Fruit fly (Drosophila melanogaster) whole organism, embryonic: ENCODE data around the gene ich.

Experiments used
- Atf3 ChIP-seq: fragments of 200-800 bp; sonication (Bioruptor generic); optimal IDR thresholded peaks from 3 replicates; lab custom pipeline; 2016; ENCODE audit warnings: missing biosample characterization, missing genetic modification characterization
- CG10462 ChIP-seq: fragments of 200-800 bp; sonication (Bioruptor generic); optimal IDR thresholded peaks from 2 replicates; lab custom pipeline; 2016; ENCODE audit warnings: missing biosample characterization, missing genetic modification characterization
- CG14441 ChIP-seq: fragments of 200-800 bp; sonication (Bioruptor generic); IDR thresholded peaks from 2 replicates; pipeline ENCODE4 v1.3.6; 2022; ENCODE audit warnings: missing biosample characterization, missing genetic modification characterization
- CG15011 ChIP-seq: fragments of 200-800 bp; sonication (Bioruptor generic); optimal IDR thresholded peaks from 3 replicates; lab custom pipeline; 2018; ENCODE audit warnings: missing biosample characterization, mild to moderate bottlenecking, missing genetic modification characterization
- CG15073 ChIP-seq: fragments of 200-800 bp; sonication (Bioruptor generic); optimal IDR thresholded peaks from 2 replicates; lab custom pipeline; 2016; ENCODE audit warnings: missing biosample characterization, missing genetic modification characterization
- CG1602 ChIP-seq: fragments of 200-800 bp; sonication (Bioruptor generic); optimal IDR thresholded peaks from 3 replicates; lab custom pipeline; 2016; ENCODE audit warnings: missing biosample characterization, missing genetic modification characterization
- CG1647 ChIP-seq: fragments of 200-800 bp; sonication (Bioruptor generic); optimal IDR thresholded peaks from 3 replicates; lab custom pipeline; 2016; ENCODE audit warnings: missing biosample characterization, missing genetic modification characterization
- CG18599 ChIP-seq: fragments of 200-800 bp; sonication (Bioruptor generic); optimal IDR thresholded peaks from 3 replicates; lab custom pipeline; 2017; ENCODE audit warnings: missing biosample characterization, missing genetic modification characterization, mild to moderate bottlenecking, moderate library complexity, missing genetic modification reagents
- CG2202 ChIP-seq: fragments of 200-800 bp; sonication (Bioruptor generic); optimal IDR thresholded peaks from 2 replicates; lab custom pipeline; 2018; ENCODE audit warnings: missing biosample characterization, mild to moderate bottlenecking, missing genetic modification characterization
- CG31388 ChIP-seq: fragments of 200-800 bp; sonication (Bioruptor generic); optimal IDR thresholded peaks from 2 replicates; lab custom pipeline; 2016; ENCODE audit warnings: missing biosample characterization, missing genetic modification characterization
- CG3163 ChIP-seq: fragments of 200-800 bp; sonication (Bioruptor generic); optimal IDR thresholded peaks from 3 replicates; lab custom pipeline; 2016; ENCODE audit warnings: missing biosample characterization, missing genetic modification characterization
- CG32532 ChIP-seq: fragments of 200-800 bp; sonication (Bioruptor generic); IDR thresholded peaks from 2 replicates; pipeline ENCODE4 v1.3.6; 2022; ENCODE audit warnings: missing biosample characterization, missing genetic modification characterization
- CG3838 ChIP-seq: fragments of 200-800 bp; sonication (Bioruptor generic); optimal IDR thresholded peaks from 3 replicates; lab custom pipeline; 2016; ENCODE audit warnings: missing biosample characterization, missing genetic modification characterization
- CG4707 ChIP-seq: fragments of 200-800 bp; sonication (Bioruptor generic); optimal IDR thresholded peaks from 2 replicates; lab custom pipeline; 2018; ENCODE audit warnings: missing biosample characterization, mild to moderate bottlenecking, missing genetic modification characterization, moderate library complexity
- CG6765 ChIP-seq: fragments of 200-800 bp; sonication (Bioruptor generic); optimal IDR thresholded peaks from 3 replicates; lab custom pipeline; 2017; ENCODE audit warnings: missing biosample characterization, mild to moderate bottlenecking, missing genetic modification characterization
- CG8281 ChIP-seq: fragments of 200-800 bp; sonication (Bioruptor generic); optimal IDR thresholded peaks from 2 replicates; lab custom pipeline; 2018; ENCODE audit warnings: missing biosample characterization, mild to moderate bottlenecking, missing genetic modification characterization, moderate library complexity
- CG8924 ChIP-seq: fragments of 200-800 bp; optimal IDR thresholded peaks from 3 replicates; lab custom pipeline; 2019; ENCODE audit warnings: missing biosample characterization, mild to moderate bottlenecking, missing genetic modification characterization, moderate library complexity
- CTCF ChIP-seq: fragments of 200-800 bp; sonication (Bioruptor generic); optimal IDR thresholded peaks from 2 replicates; lab custom pipeline; 2017; ENCODE audit warnings: missing biosample characterization, mild to moderate bottlenecking, missing genetic modification characterization, moderate library complexity
- CoRest ChIP-seq: fragments of 200-800 bp; sonication (Bioruptor generic); optimal IDR thresholded peaks from 3 replicates; lab custom pipeline; 2018; ENCODE audit warnings: missing biosample characterization, mild to moderate bottlenecking, missing genetic modification characterization, moderate library complexity
- Dip3 ChIP-seq: fragments of 200-800 bp; sonication (Bioruptor generic); optimal IDR thresholded peaks from 3 replicates; lab custom pipeline; 2016; ENCODE audit warnings: missing biosample characterization, missing genetic modification characterization
- Drgx ChIP-seq: fragments of 200-800 bp; sonication (Bioruptor generic); IDR thresholded peaks from 2 replicates; pipeline ENCODE4 v1.3.6; 2022; ENCODE audit warnings: missing biosample characterization, missing genetic modification characterization
- Fer1 ChIP-seq: fragments of 200-800 bp; sonication (Bioruptor generic); optimal IDR thresholded peaks from 2 replicates; lab custom pipeline; 2017; ENCODE audit warnings: missing biosample characterization, mild to moderate bottlenecking, missing genetic modification characterization
- Fer3 ChIP-seq: fragments of 200-800 bp; sonication (Bioruptor generic); optimal IDR thresholded peaks from 2 replicates; lab custom pipeline; 2018; ENCODE audit warnings: missing biosample characterization, mild to moderate bottlenecking, missing genetic modification characterization, moderate library complexity
- Hsf ChIP-seq: fragments of 200-800 bp; sonication (Bioruptor generic); optimal IDR thresholded peaks from 3 replicates; lab custom pipeline; 2016; ENCODE audit warnings: missing biosample characterization, missing genetic modification characterization
- Nf-YA ChIP-seq: fragments of 200-800 bp; sonication (Bioruptor generic); IDR thresholded peaks from 2 replicates; pipeline ENCODE4 v1.3.6; 2022; ENCODE audit warnings: missing biosample characterization, missing genetic modification characterization
- Pdp1 ChIP-seq, 2 experiments: fragments of 200-800 bp; sonication (Bioruptor generic); optimal IDR thresholded peaks; 3 replicates each; lab custom pipeline; 2016; ENCODE audit warnings: missing biosample characterization in 2 of 2, missing genetic modification characterization in 2 of 2, mild to moderate bottlenecking in 1 of 2, moderate library complexity in 1 of 2
- Taf1 ChIP-seq: fragments of 200-800 bp; sonication (Bioruptor generic); IDR thresholded peaks from 2 replicates; pipeline ENCODE4 v1.3.6; 2022; ENCODE audit warnings: missing biosample characterization, missing genetic modification characterization
- Xrp1 ChIP-seq: fragments of 200-800 bp; sonication (Bioruptor generic); IDR thresholded peaks from 2 replicates; pipeline ENCODE4 v1.3.6; 2022; ENCODE audit warnings: missing biosample characterization, missing genetic modification characterization
- az2 ChIP-seq: fragments of 200-800 bp; sonication (Bioruptor generic); optimal IDR thresholded peaks from 3 replicates; lab custom pipeline; 2016; ENCODE audit warnings: missing biosample characterization, missing genetic modification characterization
- bigmax ChIP-seq: fragments of 200-800 bp; sonication (Bioruptor generic); optimal IDR thresholded peaks from 2 replicates; lab custom pipeline; 2018; ENCODE audit warnings: missing biosample characterization, mild to moderate bottlenecking, missing genetic modification characterization
- cg ChIP-seq: fragments of 200-800 bp; sonication (Bioruptor generic); optimal IDR thresholded peaks from 3 replicates; lab custom pipeline; 2019; ENCODE audit warnings: missing biosample characterization, mild to moderate bottlenecking, missing genetic modification characterization, moderate library complexity
- emc ChIP-seq: fragments of 200-800 bp; sonication (Bioruptor generic); optimal IDR thresholded peaks from 2 replicates; lab custom pipeline; 2016; ENCODE audit warnings: missing biosample characterization, missing genetic modification characterization
- fd96Cb ChIP-seq: fragments of 200-800 bp; sonication (Bioruptor generic); optimal IDR thresholded peaks from 2 replicates; lab custom pipeline; 2018; ENCODE audit warnings: missing biosample characterization, mild to moderate bottlenecking, missing genetic modification characterization, moderate library complexity
- gcm ChIP-seq: fragments of 200-800 bp; sonication (Bioruptor generic); optimal IDR thresholded peaks from 2 replicates; lab custom pipeline; 2019; ENCODE audit warnings: missing biosample characterization, mild to moderate bottlenecking, missing genetic modification characterization, moderate library complexity
- gem ChIP-seq: fragments of 200-800 bp; sonication (Bioruptor generic); optimal IDR thresholded peaks from 2 replicates; lab custom pipeline; 2019; ENCODE audit warnings: missing biosample characterization, mild to moderate bottlenecking, missing genetic modification characterization, moderate library complexity
- gro ChIP-seq: fragments of 200-800 bp; sonication (Bioruptor generic); optimal IDR thresholded peaks from 2 replicates; lab custom pipeline; 2016; ENCODE audit warnings: missing biosample characterization, missing genetic modification characterization
- hb ChIP-seq: fragments of 200-800 bp; sonication (Bioruptor generic); IDR thresholded peaks from 3 replicates; pipeline ENCODE4 v1.3.6; 2022; ENCODE audit warnings: missing biosample characterization, missing genetic modification characterization; ENCODE audit not compliant: partially characterized antibody
- hbn ChIP-seq: fragments of 200-800 bp; sonication (Bioruptor generic); IDR thresholded peaks from 2 replicates; pipeline ENCODE4 v1.3.6; 2022; ENCODE audit warnings: missing biosample characterization, missing genetic modification characterization; ENCODE audit not compliant: partially characterized antibody
- nerfin-1 ChIP-seq: fragments of 200-800 bp; sonication (Bioruptor generic); optimal IDR thresholded peaks from 3 replicates; lab custom pipeline; 2019; ENCODE audit warnings: missing biosample characterization, mild to moderate bottlenecking, missing genetic modification characterization, moderate library complexity
- nerfin-2 ChIP-seq: fragments of 200-800 bp; sonication (Bioruptor generic); IDR thresholded peaks from 2 replicates; pipeline ENCODE4 v1.3.6; 2022; ENCODE audit warnings: missing biosample characterization, missing genetic modification characterization; ENCODE audit not compliant: partially characterized antibody
- odd ChIP-seq: fragments of 200-800 bp; sonication (Bioruptor generic); optimal IDR thresholded peaks from 2 replicates; lab custom pipeline; 2017; ENCODE audit warnings: missing biosample characterization, mild to moderate bottlenecking, missing genetic modification characterization
- peb ChIP-seq: fragments of 200-800 bp; sonication (Bioruptor generic); IDR thresholded peaks from 2 replicates; pipeline ENCODE4 v1.3.6; 2022; ENCODE audit warnings: missing biosample characterization, missing genetic modification characterization
- pros ChIP-seq: fragments of 200-800 bp; sonication (Bioruptor generic); optimal IDR thresholded peaks from 3 replicates; lab custom pipeline; 2019; ENCODE audit warnings: missing biosample characterization, mild to moderate bottlenecking, missing genetic modification characterization, moderate library complexity
- ro ChIP-seq: fragments of 200-800 bp; sonication (Bioruptor generic); IDR thresholded peaks from 2 replicates; pipeline ENCODE4 v1.3.6; 2022; ENCODE audit warnings: missing biosample characterization, missing genetic modification characterization
- sna ChIP-seq: fragments of 200-800 bp; sonication (Bioruptor generic); IDR thresholded peaks from 2 replicates; pipeline ENCODE4 v1.3.6; 2022; ENCODE audit warnings: missing biosample characterization, missing genetic modification characterization; ENCODE audit not compliant: partially characterized antibody
- sob ChIP-seq: fragments of 200-800 bp; sonication (Bioruptor generic); IDR thresholded peaks from 2 replicates; pipeline ENCODE4 v1.3.6; 2022; ENCODE audit warnings: missing biosample characterization, missing genetic modification characterization
- stwl ChIP-seq: fragments of 200-800 bp; sonication (Bioruptor generic); optimal IDR thresholded peaks from 3 replicates; lab custom pipeline; 2018; ENCODE audit warnings: missing biosample characterization, mild to moderate bottlenecking, missing genetic modification characterization, moderate library complexity
- tin ChIP-seq: fragments of 200-800 bp; sonication (Bioruptor generic); optimal IDR thresholded peaks from 3 replicates; lab custom pipeline; 2016; ENCODE audit warnings: missing biosample characterization, missing genetic modification characterization
- unpg ChIP-seq: fragments of 200-800 bp; sonication (Bioruptor generic); optimal IDR thresholded peaks from 3 replicates; lab custom pipeline; 2018; ENCODE audit warnings: missing biosample characterization, mild to moderate bottlenecking, missing genetic modification characterization, moderate library complexity

Gene ich

DNA sequence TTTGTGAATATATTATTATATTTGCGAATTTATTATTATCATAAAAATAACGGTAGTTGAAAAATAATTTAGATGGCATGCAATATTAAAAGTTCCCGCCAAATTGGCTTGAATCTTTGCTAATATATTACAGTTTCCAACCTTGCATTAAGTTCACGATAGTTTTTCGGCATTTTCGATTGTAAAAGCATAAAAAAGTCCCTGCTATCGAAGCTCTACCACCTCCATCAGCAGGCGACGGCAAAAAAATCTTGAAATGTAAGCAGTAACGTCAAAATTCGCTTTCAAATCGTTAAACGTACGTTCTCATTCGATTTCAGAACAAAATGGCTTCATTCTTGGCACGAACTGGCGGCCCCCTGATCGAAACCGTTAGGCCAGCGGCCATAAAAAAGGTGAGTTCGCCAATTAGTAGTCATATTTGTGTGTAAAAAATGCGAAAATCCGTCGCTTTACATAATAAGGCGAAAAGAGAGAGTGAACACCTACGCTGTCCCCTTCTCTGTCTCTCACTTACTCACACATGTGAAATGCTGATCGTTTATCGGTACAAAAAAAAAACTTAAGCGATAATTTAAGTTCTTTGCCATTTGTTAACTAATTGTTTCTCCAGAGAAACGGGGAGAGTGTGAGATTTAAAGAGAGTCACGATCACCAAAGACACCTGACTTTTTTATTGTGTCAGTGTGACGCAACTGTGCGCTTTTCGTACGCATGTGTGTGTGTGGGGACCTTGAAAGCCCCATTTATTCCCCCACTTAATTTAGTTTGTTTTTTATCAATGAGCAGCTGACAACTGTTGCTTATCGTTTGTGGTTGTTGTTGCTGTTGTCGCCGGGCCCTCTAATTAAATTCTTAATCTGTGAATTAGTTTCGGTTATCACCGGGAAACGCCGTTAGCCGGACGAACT, 24.1 kb downstream of the ich start, which contains the start of gene ScsbetaA (continued):
- no peak for TF ChIP-seq CG14441 (GFP tag; lab: Robert Waterston, UW)
- TF ChIP-seq CG1602 (GFP tag; lab: Kevin White, UChicago) = no peak
- no peak for TF ChIP-seq az2 (GFP tag; lab: Kevin White, UChicago)
- peak; percentile 57; the same call in 1 of the 2 replicates for TF ChIP-seq nerfin-2 (GFP tag; lab: Robert Waterston, UW)
- no peak for TF ChIP-seq gem (tag; lab: Kevin White, UChicago)
- TF ChIP-seq CG4707 (GFP tag; lab: Kevin White, UChicago) = no peak
- TF ChIP-seq Atf3 (GFP tag; lab: Kevin White, UChicago) = no peak
- no peak for TF ChIP-seq CG8281 (tag; lab: Kevin White, UChicago)
- TF ChIP-seq pros (GFP tag; lab: Kevin White, UChicago) = no peak
- no peak for TF ChIP-seq CG15073 (GFP tag; lab: Kevin White, UChicago)
- no peak for TF ChIP-seq Taf1 (GFP tag; lab: Robert Waterston, UW)
- peak; percentile 1 for TF ChIP-seq Dip3
- TF ChIP-seq peb (GFP tag; lab: Robert Waterston, UW) = no peak
- TF ChIP-seq Hsf (GFP tag; lab: Kevin White, UChicago) = no peak
- TF ChIP-seq unpg (GFP tag; lab: Kevin White, UChicago) = no peak
- no peak for TF ChIP-seq ro (GFP tag; lab: Robert Waterston, UW)
- TF ChIP-seq CG31388 (GFP tag; lab: Kevin White, UChicago) = no peak
- TF ChIP-seq Fer3 (tag; lab: Kevin White, UChicago) = no peak
- TF ChIP-seq CG6765 (GFP tag; lab: Kevin White, UChicago) = peak; percentile 44
- peak; percentile 37; the same call in 1 of the 2 replicates for TF ChIP-seq sob
- TF ChIP-seq CoRest (tag; lab: Kevin White, UChicago) = peak; percentile 7
- no peak for TF ChIP-seq tin (GFP tag; lab: Kevin White, UChicago)
- TF ChIP-seq gro (GFP tag; lab: Kevin White, UChicago) = no peak
- TF ChIP-seq emc = no peak
- TF ChIP-seq CG15011 (GFP tag; lab: Kevin White, UChicago) = no peak
- no peak for TF ChIP-seq fd96Cb (tag; lab: Kevin White, UChicago)
- TF ChIP-seq CG2202 = no peak
- TF ChIP-seq CTCF (GFP tag; lab: Kevin White, UChicago) = peak; percentile 56
- peak; percentile 65; the same call in 1 of the 2 replicates for TF ChIP-seq sna (GFP tag; lab: Robert Waterston, UW)
- TF ChIP-seq gcm (GFP tag; lab: Kevin White, UChicago) = no peak
- TF ChIP-seq stwl (tag; lab: Kevin White, UChicago) = peak; percentile 73
- TF ChIP-seq Fer1 (GFP tag; lab: Kevin White, UChicago) = peak; percentile 2
- TF ChIP-seq odd = no peak
- TF ChIP-seq hb = peak; percentile 76; the same call in 2 of the 3 replicates
- peak; percentile 76 for TF ChIP-seq hbn
- peak; percentile 0 for TF ChIP-seq CG1647 (GFP tag; lab: Kevin White, UChicago)
- TF ChIP-seq CG18599 = no peak
- no peak for TF ChIP-seq CG8924 (tag; lab: Kevin White, UChicago)
- TF ChIP-seq Nf-YA (GFP tag; lab: Robert Waterston, UW) = no peak
- TF ChIP-seq CG32532 = peak; percentile 27; the same call in 1 of the 2 replicates
- no peak for TF ChIP-seq Drgx (GFP tag; lab: Robert Waterston, UW)
- no peak for TF ChIP-seq nerfin-1 (tag; lab: Kevin White, UChicago)
- no peak for TF ChIP-seq CG3838 (GFP tag; lab: Kevin White, UChicago)
- TF ChIP-seq cg = peak; percentile 81
- TF ChIP-seq bigmax (GFP tag; lab: Kevin White, UChicago) = no peak
- TF ChIP-seq Xrp1 = no peak
- no peak for TF ChIP-seq CG10462 (GFP tag; lab: Kevin White, UChicago)
- peak in 1 of 2 experiments; percentile 99 for TF ChIP-seq Pdp1 (GFP tag; optimal IDR thresholded peaks at IDR 0.05; lab: Kevin White, UChicago)
- peak; percentile 7 for TF ChIP-seq CG3163 (GFP tag; lab: Kevin White, UChicago)
